Worm (Caenorhabditis elegans) whole organism, young adult: ENCODE data around the gene smim-14.

Experiments
- B0019.2 ChIP-seq: fragments of 200-800 bp; sonication (Bioruptor generic); conservative IDR thresholded peaks from 2 replicates; pipeline ENCODE4 v1.3.6; 2022; ENCODE audit warnings: missing genetic modification reagents, missing genetic modification characterization, missing compliant biosample characterization
- B0261.1 ChIP-seq: sonication (generic microtip); optimal IDR thresholded peaks from 2 replicates; lab custom pipeline; 2016; ENCODE audit warnings: mild to moderate bottlenecking, missing genetic modification characterization, moderate library complexity, missing compliant biosample characterization
- B0336.3 ChIP-seq: fragments of 200-800 bp; sonication (Bioruptor generic); IDR thresholded peaks from 2 replicates; pipeline ENCODE4 v1.3.6; 2022; ENCODE audit warnings: missing genetic modification characterization, missing compliant biosample characterization
- D2030.7 ChIP-seq: fragments of 200-800 bp; sonication (Bioruptor generic); IDR thresholded peaks from 2 replicates; pipeline ENCODE4 v1.3.6; 2022; ENCODE audit warnings: missing genetic modification reagents, missing genetic modification characterization, missing compliant biosample characterization
- F22D6.2 ChIP-seq: sonication (generic microtip); optimal IDR thresholded peaks from 2 replicates; lab custom pipeline; 2016; ENCODE audit warnings: mild to moderate bottlenecking, missing genetic modification characterization, missing compliant biosample characterization
- F23B12.7 ChIP-seq: sonication (generic microtip); optimal IDR thresholded peaks from 2 replicates; lab custom pipeline; 2017; ENCODE audit warnings: missing genetic modification characterization, mild to moderate bottlenecking, missing compliant biosample characterization, antibody characterized with exemption, moderate library complexity; ENCODE audit not compliant: insufficient read depth
- F37B4.10 ChIP-seq: fragments of 200-800 bp; sonication (Bioruptor generic); IDR thresholded peaks from 2 replicates; pipeline ENCODE4 v1.3.6; 2022; ENCODE audit warnings: missing genetic modification characterization, missing compliant biosample characterization
- F55B11.4 ChIP-seq: sonication (generic microtip); optimal IDR thresholded peaks from 2 replicates; lab custom pipeline; 2016; ENCODE audit warnings: missing compliant biosample characterization, missing genetic modification characterization, borderline replicate concordance; ENCODE audit not compliant: insufficient read depth
- F57A8.1 ChIP-seq: fragments of 200-800 bp; sonication (Bioruptor generic); optimal IDR thresholded peaks from 2 replicates; lab custom pipeline; 2018; ENCODE audit warnings: mild to moderate bottlenecking, missing genetic modification characterization, moderate library complexity, missing compliant biosample characterization
- K12H6.12 ChIP-seq: fragments of 200-800 bp; sonication (Bioruptor generic); optimal IDR thresholded peaks from 2 replicates; lab custom pipeline; 2018; ENCODE audit warnings: mild to moderate bottlenecking, missing genetic modification characterization, missing compliant biosample characterization
- T07F8.4 ChIP-seq: sonication (generic microtip); optimal IDR thresholded peaks from 2 replicates; lab custom pipeline; 2016; ENCODE audit warnings: mild to moderate bottlenecking, missing genetic modification characterization, moderate library complexity, missing compliant biosample characterization
- Y53F4B.3 ChIP-seq: fragments of 200-800 bp; sonication (Bioruptor generic); IDR thresholded peaks from 2 replicates; pipeline ENCODE4 v1.3.6; 2022; ENCODE audit warnings: missing genetic modification reagents, missing genetic modification characterization, missing compliant biosample characterization
- Y53G8AR.9 ChIP-seq: fragments of 200-800 bp; sonication (Bioruptor generic); conservative IDR thresholded peaks from 2 replicates; pipeline ENCODE4 v1.3.6; 2022; ENCODE audit warnings: missing genetic modification reagents, missing genetic modification characterization, missing compliant biosample characterization
- Y67H2A.10 ChIP-seq: fragments of 200-800 bp; sonication (Bioruptor generic); conservative IDR thresholded peaks from 2 replicates; pipeline ENCODE4 v1.3.6; 2022; ENCODE audit warnings: missing genetic modification reagents, missing genetic modification characterization, missing compliant biosample characterization
- Y79H2A.3 ChIP-seq: fragments of 200-800 bp; sonication (Bioruptor generic); conservative IDR thresholded peaks from 2 replicates; pipeline ENCODE4 v1.3.6; 2022; ENCODE audit warnings: missing genetic modification reagents, missing genetic modification characterization, missing compliant biosample characterization
- ama-1 ChIP-seq, 3 experiments: fragments of 150-350 bp in 1 of 3; sonication (generic microtip) in 2 of 3; optimal IDR thresholded peaks; 2 replicates each; lab custom pipeline; 2014 to 2018; ENCODE audit warnings: missing biosample characterization in 2 of 3, missing genetic modification characterization in 2 of 3, missing genetic modification reagents in 2 of 3
- aptf-3 ChIP-seq: fragments of 200-800 bp; sonication (Bioruptor generic); IDR thresholded peaks from 2 replicates; pipeline ENCODE4 v1.3.6; 2022; ENCODE audit warnings: missing genetic modification characterization, missing compliant biosample characterization
- athp-1 ChIP-seq: sonication (generic microtip); optimal IDR thresholded peaks from 2 replicates; lab custom pipeline; 2017; ENCODE audit warnings: mild to moderate bottlenecking, missing genetic modification characterization, missing compliant biosample characterization
- attf-3 ChIP-seq: fragments of 200-800 bp; sonication (Bioruptor generic); conservative IDR thresholded peaks from 2 replicates; pipeline ENCODE4 v1.3.6; 2022; ENCODE audit warnings: missing genetic modification reagents, missing genetic modification characterization, missing compliant biosample characterization
- ceh-40 ChIP-seq: fragments of 200-800 bp; sonication (Bioruptor generic); IDR thresholded peaks from 2 replicates; pipeline ENCODE4 v1.3.6; 2022; ENCODE audit warnings: missing genetic modification characterization, missing compliant biosample characterization
- chd-7 ChIP-seq: sonication (generic microtip); optimal IDR thresholded peaks from 2 replicates; lab custom pipeline; 2016; ENCODE audit warnings: mild to moderate bottlenecking, missing genetic modification characterization, moderate library complexity, missing compliant biosample characterization
- die-1 ChIP-seq: sonication (generic microtip); optimal IDR thresholded peaks from 2 replicates; lab custom pipeline; 2016; ENCODE audit warnings: missing genotype, mild to moderate bottlenecking, missing genetic modification characterization, missing compliant biosample characterization
- dox-1 ChIP-seq: fragments of 200-800 bp; sonication (Bioruptor generic); IDR thresholded peaks from 2 replicates; pipeline ENCODE4 v1.3.6; 2022; ENCODE audit warnings: missing genetic modification reagents, missing genetic modification characterization, missing compliant biosample characterization
- dpff-1 ChIP-seq: sonication (generic microtip); optimal IDR thresholded peaks from 2 replicates; lab custom pipeline; 2017; ENCODE audit warnings: mild to moderate bottlenecking, missing genetic modification characterization, missing compliant biosample characterization
- efl-1 ChIP-seq: fragments of 150-350 bp; optimal IDR thresholded peaks from 2 replicates; lab custom pipeline; 2014; ENCODE audit warnings: missing biosample characterization, missing genetic modification reagents, missing genetic modification characterization
- egrh-3 ChIP-seq: fragments of 200-800 bp; sonication (Bioruptor generic); IDR thresholded peaks from 2 replicates; pipeline ENCODE4 v1.3.6; 2022; ENCODE audit warnings: missing genetic modification reagents, missing genetic modification characterization, missing compliant biosample characterization
- ekl-4 ChIP-seq: fragments of 200-800 bp; sonication (Bioruptor generic); IDR thresholded peaks from 2 replicates; pipeline ENCODE4 v1.3.6; 2022; ENCODE audit warnings: missing genetic modification reagents, missing genetic modification characterization, missing compliant biosample characterization
- hrde-1 ChIP-seq: sonication (generic microtip); optimal IDR thresholded peaks from 2 replicates; lab custom pipeline; 2016; ENCODE audit warnings: missing genetic modification characterization, mild to moderate bottlenecking, missing compliant biosample characterization, moderate library complexity, missing genotype, missing genetic modification reagents, borderline replicate concordance
- lag-1 ChIP-seq: fragments of 200-800 bp; sonication (Bioruptor generic); IDR thresholded peaks from 2 replicates; pipeline ENCODE4 v1.3.6; 2022; ENCODE audit warnings: missing genetic modification reagents, missing genetic modification characterization, missing compliant biosample characterization
- lsl-1 ChIP-seq: fragments of 200-800 bp; sonication (Bioruptor generic); optimal IDR thresholded peaks from 2 replicates; lab custom pipeline; 2018; ENCODE audit warnings: mild to moderate bottlenecking, missing genetic modification characterization, moderate library complexity, missing compliant biosample characterization
- madf-10 ChIP-seq: sonication (generic microtip); optimal IDR thresholded peaks from 2 replicates; lab custom pipeline; 2016; ENCODE audit warnings: mild to moderate bottlenecking, missing genetic modification characterization, missing compliant biosample characterization
- madf-6 ChIP-seq: fragments of 200-800 bp; sonication (Bioruptor generic); IDR thresholded peaks from 2 replicates; pipeline ENCODE4 v1.3.6; 2022; ENCODE audit warnings: missing genetic modification reagents, missing genetic modification characterization, missing compliant biosample characterization
- mel-28 ChIP-seq: sonication (generic microtip); optimal IDR thresholded peaks from 2 replicates; lab custom pipeline; 2016; ENCODE audit warnings: borderline replicate concordance, mild to moderate bottlenecking, missing genetic modification characterization, missing compliant biosample characterization
- mxl-1 ChIP-seq: sonication (generic microtip); optimal IDR thresholded peaks from 2 replicates; lab custom pipeline; 2016; ENCODE audit warnings: missing genetic modification characterization, missing compliant biosample characterization
- nfya-1 ChIP-seq: sonication (generic microtip); optimal IDR thresholded peaks from 2 replicates; lab custom pipeline; 2017; ENCODE audit warnings: antibody characterized with exemption, missing compliant biosample characterization, missing genetic modification characterization, borderline replicate concordance; ENCODE audit not compliant: insufficient read depth
- nfya-2 ChIP-seq: fragments of 200-800 bp; sonication (Bioruptor generic); IDR thresholded peaks from 2 replicates; pipeline ENCODE4 v1.3.6; 2022; ENCODE audit warnings: missing genetic modification reagents, missing genetic modification characterization, missing compliant biosample characterization
- nhr-179 ChIP-seq: sonication (generic microtip); optimal IDR thresholded peaks from 2 replicates; lab custom pipeline; 2016; ENCODE audit warnings: mild to moderate bottlenecking, missing genetic modification characterization, missing compliant biosample characterization
- pbrm-1 ChIP-seq: fragments of 200-800 bp; sonication (Bioruptor generic); IDR thresholded peaks from 2 replicates; pipeline ENCODE4 v1.3.6; 2022; ENCODE audit warnings: missing genetic modification reagents, missing genetic modification characterization, missing compliant biosample characterization
- pha-4 ChIP-seq: fragments of 150-350 bp; sonication (generic microtip); optimal IDR thresholded peaks from 2 replicates; lab custom pipeline; 2014; ENCODE audit warnings: missing biosample characterization, missing genetic modification reagents, missing genetic modification characterization
- sea-2 ChIP-seq: fragments of 200-800 bp; sonication (Bioruptor generic); IDR thresholded peaks from 2 replicates; pipeline ENCODE4 v1.3.6; 2022; ENCODE audit warnings: missing genetic modification characterization, missing compliant biosample characterization
- snpc-1.3 ChIP-seq: sonication (generic microtip); optimal IDR thresholded peaks from 2 replicates; lab custom pipeline; 2017; ENCODE audit warnings: missing genetic modification characterization, mild to moderate bottlenecking, missing compliant biosample characterization, antibody characterized with exemption, moderate library complexity, missing genotype, missing genetic modification reagents; ENCODE audit not compliant: insufficient read depth
- snpc-3.4 ChIP-seq: sonication (generic microtip); optimal IDR thresholded peaks from 2 replicates; lab custom pipeline; 2017; ENCODE audit warnings: missing genetic modification characterization, mild to moderate bottlenecking, missing compliant biosample characterization, antibody characterized with exemption, moderate library complexity, missing genotype, missing genetic modification reagents
- tbp1 ChIP-seq: fragments of 200-800 bp; sonication (Bioruptor generic); optimal IDR thresholded peaks from 2 replicates; lab custom pipeline; 2018; ENCODE audit warnings: mild to moderate bottlenecking, missing genetic modification characterization, missing compliant biosample characterization
- zfh-2 ChIP-seq: fragments of 200-800 bp; sonication (Bioruptor generic); conservative IDR thresholded peaks from 2 replicates; pipeline ENCODE4 v1.3.6; 2022; ENCODE audit warnings: missing genetic modification reagents, missing genetic modification characterization, missing compliant biosample characterization
- zim-3 ChIP-seq: sonication (generic microtip); optimal IDR thresholded peaks from 2 replicates; lab custom pipeline; 2017; ENCODE audit warnings: mild to moderate bottlenecking, missing genetic modification characterization, moderate library complexity, missing compliant biosample characterization
- ztf-22 ChIP-seq: fragments of 200-800 bp; sonication (Bioruptor generic); optimal IDR thresholded peaks from 2 replicates; lab custom pipeline; 2018; ENCODE audit warnings: mild to moderate bottlenecking, missing genetic modification characterization, moderate library complexity, missing compliant biosample characterization
- ztf-28 ChIP-seq: fragments of 200-800 bp; sonication (Bioruptor generic); IDR thresholded peaks from 2 replicates; pipeline ENCODE4 v1.3.6; 2022; ENCODE audit warnings: missing genetic modification reagents, missing genetic modification characterization, missing compliant biosample characterization
- ztf-3 ChIP-seq: fragments of 200-800 bp; sonication (Bioruptor generic); optimal IDR thresholded peaks from 2 replicates; lab custom pipeline; 2018; ENCODE audit warnings: mild to moderate bottlenecking, missing genetic modification characterization, missing compliant biosample characterization

smim-14 gene

DNA sequence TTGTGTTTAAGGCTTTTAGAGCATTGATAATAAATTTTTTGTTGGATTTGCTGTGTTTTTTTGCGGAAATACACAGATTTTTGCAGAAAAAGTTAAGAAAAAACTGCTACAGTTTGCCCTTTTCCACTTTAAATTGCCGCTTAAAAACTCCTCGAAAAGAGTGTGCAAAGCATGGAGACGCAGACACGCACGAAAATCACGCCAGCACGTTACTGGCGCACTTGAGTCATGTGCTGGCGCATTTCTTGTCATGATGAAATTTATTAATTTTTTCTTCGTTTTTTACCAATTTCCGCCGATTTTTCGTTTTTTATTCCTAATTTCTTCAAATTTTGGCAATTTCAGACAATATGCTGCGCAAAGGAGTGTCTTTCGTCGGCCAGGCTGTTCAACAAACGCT lies 9.5 kb downstream of the smim-14 start, which contains the start of gene C34C12.8 (continued):
- peak; percentile 89 for TF ChIP-seq lsl-1
- peak; percentile 69 for TF ChIP-seq hrde-1
- TF ChIP-seq F23B12.7 (tag; lab: Kevin White, UChicago) = peak; percentile 69
- TF ChIP-seq lag-1 = no peak
- peak; percentile 96 for TF ChIP-seq pbrm-1 (GFP tag; lab: Robert Waterston, UW)
- peak; percentile 92 for TF ChIP-seq snpc-3.4 (tag; lab: Kevin White, UChicago)
- TF ChIP-seq ztf-22 (GFP tag; lab: Kevin White, UChicago) = peak; percentile 11
- TF ChIP-seq attf-3 (GFP tag; lab: Robert Waterston, UW) = peak; percentile 45; the same call in 1 of the 2 replicates
- peak; percentile 28 for TF ChIP-seq ztf-3 (GFP tag; lab: Kevin White, UChicago)
- no peak for TF ChIP-seq ceh-40 (GFP tag; lab: Robert Waterston, UW)
- peak; percentile 93 for TF ChIP-seq D2030.7 (GFP tag; lab: Robert Waterston, UW)
- peak; percentile 96 for TF ChIP-seq dox-1 (GFP tag; lab: Robert Waterston, UW)
- no peak for TF ChIP-seq pha-4
- no peak for TF ChIP-seq die-1 (tag; lab: Kevin White, UChicago)
- peak; percentile 94 for TF ChIP-seq snpc-1.3 (tag; lab: Kevin White, UChicago)
- peak; percentile 97 for TF ChIP-seq B0336.3 (GFP tag; lab: Robert Waterston, UW)
- peak; percentile 14 for TF ChIP-seq B0261.1 (tag; lab: Kevin White, UChicago)
- peak; percentile 82 for TF ChIP-seq F22D6.2 (tag; lab: Kevin White, UChicago)
- no peak for TF ChIP-seq egrh-3 (GFP tag; lab: Robert Waterston, UW)
- no peak for TF ChIP-seq T07F8.4
- peak; percentile 63 for TF ChIP-seq K12H6.12 (tag; lab: Kevin White, UChicago)
- no peak for TF ChIP-seq mxl-1 (tag; lab: Kevin White, UChicago)
- peak; percentile 96 for TF ChIP-seq ekl-4 (GFP tag; lab: Robert Waterston, UW)
- TF ChIP-seq Y79H2A.3 (GFP tag; lab: Robert Waterston, UW) = no peak
- no peak for TF ChIP-seq ama-1 (optimal IDR thresholded peaks at IDR 0.05; lab: Kevin White, UChicago)
- TF ChIP-seq ama-1 (GFP tag; optimal IDR thresholded peaks at IDR 0.05; lab: Kevin White, UChicago) = peak in 1 of 2 experiments; percentile 51
- no peak for TF ChIP-seq F57A8.1 (GFP tag; lab: Kevin White, UChicago)
- TF ChIP-seq Y53F4B.3 (GFP tag; lab: Robert Waterston, UW) = 0 out of 2 replicates have a peak, but pooled peaks have one; percentile 11
- peak; percentile 70 for TF ChIP-seq madf-10 (tag; lab: Kevin White, UChicago)
- TF ChIP-seq athp-1 (tag; lab: Kevin White, UChicago) = peak; percentile 93
- 0 out of 2 replicates have a peak, but pooled peaks have one; percentile 86 for TF ChIP-seq F37B4.10
- no peak for TF ChIP-seq nhr-179 (tag; lab: Kevin White, UChicago)
- TF ChIP-seq F55B11.4 = no peak
- TF ChIP-seq B0019.2 (GFP tag; lab: Robert Waterston, UW) = peak; percentile 88
- peak; percentile 50; the same call in 1 of the 2 replicates for TF ChIP-seq zfh-2
- TF ChIP-seq Y67H2A.10 (GFP tag; lab: Robert Waterston, UW) = peak; percentile 25; the same call in 1 of the 2 replicates
- TF ChIP-seq sea-2 (GFP tag; lab: Robert Waterston, UW) = no peak
- TF ChIP-seq madf-6 (GFP tag; lab: Robert Waterston, UW) = peak; percentile 96
- peak; percentile 33 for TF ChIP-seq chd-7
- TF ChIP-seq aptf-3 (GFP tag; lab: Robert Waterston, UW) = no peak
- TF ChIP-seq nfya-2 (GFP tag; lab: Robert Waterston, UW) = no peak
- TF ChIP-seq efl-1 (GFP tag; lab: Kevin White, UChicago) = peak; percentile 83
- TF ChIP-seq Y53G8AR.9 (GFP tag; lab: Robert Waterston, UW) = peak; percentile 99
- no peak for TF ChIP-seq zim-3
- TF ChIP-seq nfya-1 (tag; lab: Kevin White, UChicago) = no peak
- peak; percentile 74 for TF ChIP-seq tbp1
- no peak for TF ChIP-seq dpff-1 (tag; lab: Kevin White, UChicago)
- no peak for TF ChIP-seq mel-28 (tag; lab: Kevin White, UChicago)
- peak; percentile 84 for TF ChIP-seq ztf-28
